Fruit fly (Drosophila melanogaster): ENCODE results near the gene Prosbeta4.

Prosbeta4 gene

dm6 chr2L:16727578-16728023, 4.3 kb downstream of the Prosbeta4 start, which contains the start of gene VhaSFD (continued):
- TF ChIP-seq pzg (GFP tag; optimal IDR thresholded peaks at IDR 0.05) (peak; percentile 85), hth (optimal IDR thresholded peaks at IDR 0.05) (no peak), disco-r (GFP tag; optimal IDR thresholded peaks at IDR 0.05) (no peak), Elba2 (GFP tag; optimal IDR thresholded peaks at IDR 0.05) (no peak), lov (optimal IDR thresholded peaks at IDR 0.05) (no peak), lov (GFP tag; IDR thresholded peaks at IDR 0.05) (no peak), pan (optimal IDR thresholded peaks at IDR 0.05) (no peak), pan (GFP tag; optimal IDR thresholded peaks at IDR 0.05 in 1 of 2, IDR thresholded peaks at IDR 0.05 in 1 of 2) (peak in 1 of 2 experiments; percentile 34), gro (GFP tag; optimal IDR thresholded peaks at IDR 0.05) (peak; percentile 10), tio (GFP tag; optimal IDR thresholded peaks at IDR 0.05) (no peak), Ssrp (tag; optimal IDR thresholded peaks at IDR 0.05) (no peak), CG8765 (GFP tag; IDR thresholded peaks at IDR 0.05) (no peak), trh (GFP tag; optimal IDR thresholded peaks at IDR 0.05) (no peak), prd (optimal IDR thresholded peaks at IDR 0.05) (no peak), prd (GFP tag; IDR thresholded peaks at IDR 0.05) (0 out of 3 replicates have a peak, but pooled peaks have one; percentile 5), kni (GFP tag; optimal IDR thresholded peaks at IDR 0.05) (no peak), D19A (tag; optimal IDR thresholded peaks at IDR 0.05) (peak; percentile 65), nmo (GFP tag; optimal IDR thresholded peaks at IDR 0.05) (peak; percentile 28), CG17361 (GFP tag; IDR thresholded peaks at IDR 0.05) (0 out of 3 replicates have a peak, but pooled peaks have one; percentile 25), Med (GFP tag) (peak; percentile 76), bcd (GFP tag; optimal IDR thresholded peaks at IDR 0.05) (no peak), Drgx (GFP tag; IDR thresholded peaks at IDR 0.05) (peak; percentile 38; the same call in 1 of the 2 replicates), crc (GFP tag; optimal IDR thresholded peaks at IDR 0.05) (no peak), kay (GFP tag; optimal IDR thresholded peaks at IDR 0.05) (peak; percentile 2), CG17912 (GFP tag; optimal IDR thresholded peaks at IDR 0.05) (no peak), cad (GFP tag; optimal IDR thresholded peaks at IDR 0.05) (no peak), CG12391 (tag; optimal IDR thresholded peaks at IDR 0.05) (peak; percentile 44), grn (GFP tag; optimal IDR thresholded peaks at IDR 0.05) (no peak), scrt (GFP tag; optimal IDR thresholded peaks at IDR 0.05) (no peak), Optix (GFP tag; IDR thresholded peaks at IDR 0.05) (no peak), ssp (GFP tag; IDR thresholded peaks at IDR 0.05) (no peak), CG17612 (GFP tag; IDR thresholded peaks at IDR 0.05) (no peak), trem (tag; optimal IDR thresholded peaks at IDR 0.05) (peak; percentile 99), zfh2 (GFP tag; optimal IDR thresholded peaks at IDR 0.05) (no peak), Xbp1 (GFP tag; optimal IDR thresholded peaks at IDR 0.05) (peak; percentile 30), h (optimal IDR thresholded peaks at IDR 0.05) (no peak), Hr39 (optimal IDR thresholded peaks at IDR 0.05) (no peak), dmrt11E (tag; optimal IDR thresholded peaks at IDR 0.05) (no peak), sr (GFP tag; IDR thresholded peaks at IDR 0.05) (no peak), crol (GFP tag; IDR thresholded peaks at IDR 0.05) (peak; percentile 91), CG17359 (tag; optimal IDR thresholded peaks at IDR 0.05) (peak; percentile 16), peb (GFP tag; IDR thresholded peaks at IDR 0.05) (no peak), CG11560 (tag; IDR thresholded peaks at IDR 0.05) (peak; percentile 99), CG13894 (tag; optimal IDR thresholded peaks at IDR 0.05) (no peak), CG31441 (GFP tag; IDR thresholded peaks at IDR 0.05) (no peak; the same call in 1 of the 2 replicates), CG5245 (GFP tag; optimal IDR thresholded peaks at IDR 0.05) (no peak), fd3F (GFP tag; optimal IDR thresholded peaks at IDR 0.05) (peak; percentile 16), HLH3B (GFP tag; IDR thresholded peaks at IDR 0.05) (no peak), CG11093 (GFP tag; IDR thresholded peaks at IDR 0.05) (no peak), CG15073 (GFP tag; optimal IDR thresholded peaks at IDR 0.05) (no peak), CG34422 (GFP tag; IDR thresholded peaks at IDR 0.05) (peak; percentile 71; the same call in 1 of the 3 replicates), Ets65A (GFP tag) (no peak), CG2120 (GFP tag; optimal IDR thresholded peaks at IDR 0.05) (peak; percentile 19), br (optimal IDR thresholded peaks at IDR 0.05) (no peak), Hr3 (GFP tag; optimal IDR thresholded peaks at IDR 0.05) (no peak)

Data from whole organism, embryonic.